Worm (Caenorhabditis elegans): ENCODE data around the gene ZK185.3.

DNA sequence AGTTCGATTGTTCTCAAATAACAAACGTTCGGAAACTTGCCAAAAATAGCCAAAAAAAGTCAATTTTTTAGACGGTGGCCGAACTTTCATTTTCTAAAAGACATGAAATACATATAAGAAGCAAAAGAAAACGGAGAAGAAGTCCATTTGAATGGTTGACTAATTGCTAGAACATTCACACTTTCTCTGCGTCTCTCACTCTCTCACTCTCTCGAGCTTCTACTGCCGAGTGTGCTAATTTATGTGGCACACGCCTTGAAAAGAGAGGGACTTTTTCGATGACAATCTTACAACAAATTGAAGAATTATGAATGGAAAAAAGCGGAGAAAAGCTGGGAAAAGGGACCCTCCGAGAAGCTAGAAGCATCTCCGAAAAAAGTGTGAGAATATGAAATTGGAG, 43.8 kb upstream of the ZK185.3 start:
- no peak for TF ChIP-seq ama-1 (optimal IDR thresholded peaks at IDR 0.05)
- no peak for TF ChIP-seq snpc-4 (tag; optimal IDR thresholded peaks at IDR 0.05)
- no peak for TF ChIP-seq egl-27 (tag; optimal IDR thresholded peaks at IDR 0.05)
- no peak for TF ChIP-seq lsy-12 (tag; optimal IDR thresholded peaks at IDR 0.05)
- no peak for TF ChIP-seq nhr-76 (tag; optimal IDR thresholded peaks at IDR 0.05)

Measured in whole organism, L3 larva.